Worm (Caenorhabditis elegans): Measurements from ENCODE around the gene kle-2.

DNA sequence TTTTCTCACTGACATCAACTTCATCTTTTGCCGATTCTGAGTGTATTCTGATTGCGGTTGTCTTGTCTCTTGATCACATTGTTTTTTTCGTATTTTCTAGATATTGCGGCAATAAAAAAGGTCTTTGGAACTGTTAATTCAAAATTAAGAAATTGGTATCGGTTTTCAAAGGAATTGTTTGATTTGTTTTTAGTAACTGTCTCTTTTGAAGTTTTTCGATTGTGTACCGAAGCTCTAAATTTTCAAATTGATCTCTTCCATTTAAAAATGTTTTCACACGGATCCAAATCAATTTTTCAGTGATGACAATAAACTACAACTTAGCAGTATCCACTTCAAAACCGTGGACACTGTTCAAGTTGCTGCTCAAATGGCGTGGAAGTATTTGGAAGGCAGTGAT, 40.8 kb upstream of the kle-2 start, which contains the start of gene best-24:
- TF ChIP-seq lin-13 (tag; optimal IDR thresholded peaks at IDR 0.05) (no peak), unc-62 (GFP tag; optimal IDR thresholded peaks at IDR 0.05) (no peak), snpc-4 (tag; optimal IDR thresholded peaks at IDR 0.05) (no peak), blmp-1 (tag; optimal IDR thresholded peaks at IDR 0.05) (no peak), nhr-237 (tag; optimal IDR thresholded peaks at IDR 0.05) (no peak), unc-39 (tag; optimal IDR thresholded peaks at IDR 0.05) (no peak), nhr-28 (tag; optimal IDR thresholded peaks at IDR 0.05) (no peak)

All from whole organism, mixed stage, embryonic.